Worm (Caenorhabditis elegans) whole organism, young adult: Measurements from ENCODE around the gene dct-7.

Experiments
- C17E4.6 ChIP-seq: fragments of 200-800 bp; sonication (Bioruptor generic); IDR thresholded peaks from 2 replicates; pipeline ENCODE4 v1.3.6; 2022; ENCODE audit warnings: missing genetic modification reagents, missing genetic modification characterization, missing compliant biosample characterization
- F33H1.4 ChIP-seq: fragments of 200-800 bp; sonication (Bioruptor generic); IDR thresholded peaks from 2 replicates; pipeline ENCODE4 v1.3.6; 2022; ENCODE audit warnings: missing genetic modification reagents, missing genetic modification characterization, missing compliant biosample characterization
- F37B4.10 ChIP-seq: fragments of 200-800 bp; sonication (Bioruptor generic); IDR thresholded peaks from 2 replicates; pipeline ENCODE4 v1.3.6; 2022; ENCODE audit warnings: missing genetic modification characterization, missing compliant biosample characterization
- F39B2.1 ChIP-seq: fragments of 200-800 bp; sonication (Bioruptor generic); IDR thresholded peaks from 2 replicates; pipeline ENCODE4 v1.3.6; 2022; ENCODE audit warnings: missing genetic modification reagents, missing genetic modification characterization, missing compliant biosample characterization
- F49E8.2 ChIP-seq: sonication (generic microtip); optimal IDR thresholded peaks from 3 replicates; lab custom pipeline; 2017; ENCODE audit warnings: missing genetic modification characterization, mild to moderate bottlenecking, missing compliant biosample characterization, antibody characterized with exemption, moderate library complexity; ENCODE audit not compliant: insufficient read depth
- F55B11.4 ChIP-seq: sonication (generic microtip); optimal IDR thresholded peaks from 2 replicates; lab custom pipeline; 2016; ENCODE audit warnings: missing compliant biosample characterization, missing genetic modification characterization, borderline replicate concordance; ENCODE audit not compliant: insufficient read depth
- F57C9.4 ChIP-seq: sonication (generic microtip); optimal IDR thresholded peaks from 2 replicates; lab custom pipeline; 2017; ENCODE audit warnings: mild to moderate bottlenecking, missing genetic modification characterization, missing compliant biosample characterization
- K11D2.4 ChIP-seq: fragments of 200-800 bp; sonication (Bioruptor generic); IDR thresholded peaks from 2 replicates; pipeline ENCODE4 v1.3.6; 2022; ENCODE audit warnings: missing genetic modification reagents, missing genetic modification characterization, missing compliant biosample characterization
- T26A5.8 ChIP-seq: sonication (generic microtip); optimal IDR thresholded peaks from 2 replicates; lab custom pipeline; 2016; ENCODE audit warnings: missing genetic modification characterization, missing compliant biosample characterization
- attf-6 ChIP-seq: fragments of 200-800 bp; sonication (Bioruptor generic); IDR thresholded peaks from 2 replicates; pipeline ENCODE4 v1.3.6; 2022; ENCODE audit warnings: missing genetic modification reagents, missing genetic modification characterization, missing compliant biosample characterization
- cebp-1 ChIP-seq, 2 experiments: fragments of 200-800 bp in 1 of 2; sonication (Bioruptor generic) in 1 of 2; sonication (generic microtip) in 1 of 2; IDR thresholded peaks in 1 of 2; optimal IDR thresholded peaks in 1 of 2; 2 replicates each; pipeline versions ENCODE4 v1.3.6 to Lab custom; 2017 to 2022; ENCODE audit warnings: missing compliant biosample characterization in 2 of 2, missing genetic modification characterization in 2 of 2, mild to moderate bottlenecking in 1 of 2, missing genetic modification reagents in 1 of 2, moderate library complexity in 1 of 2
- ceh-58 ChIP-seq: fragments of 200-800 bp; sonication (Bioruptor generic); IDR thresholded peaks from 2 replicates; pipeline ENCODE4 v1.3.6; 2022; ENCODE audit warnings: missing genetic modification characterization, missing compliant biosample characterization
- dox-1 ChIP-seq: fragments of 200-800 bp; sonication (Bioruptor generic); IDR thresholded peaks from 2 replicates; pipeline ENCODE4 v1.3.6; 2022; ENCODE audit warnings: missing genetic modification reagents, missing genetic modification characterization, missing compliant biosample characterization
- dpl-1 ChIP-seq: fragments of 150-350 bp; optimal IDR thresholded peaks from 2 replicates; lab custom pipeline; 2014; ENCODE audit warnings: missing biosample characterization, missing genetic modification reagents, missing genetic modification characterization
- efl-1 ChIP-seq: fragments of 150-350 bp; optimal IDR thresholded peaks from 2 replicates; lab custom pipeline; 2014; ENCODE audit warnings: missing biosample characterization, missing genetic modification reagents, missing genetic modification characterization
- egrh-3 ChIP-seq: fragments of 200-800 bp; sonication (Bioruptor generic); IDR thresholded peaks from 2 replicates; pipeline ENCODE4 v1.3.6; 2022; ENCODE audit warnings: missing genetic modification reagents, missing genetic modification characterization, missing compliant biosample characterization
- hlh-12 ChIP-seq: sonication (generic microtip); optimal IDR thresholded peaks from 2 replicates; lab custom pipeline; 2016; ENCODE audit warnings: missing genetic modification characterization, missing compliant biosample characterization
- hrde-1 ChIP-seq: sonication (generic microtip); optimal IDR thresholded peaks from 2 replicates; lab custom pipeline; 2016; ENCODE audit warnings: missing genetic modification characterization, mild to moderate bottlenecking, missing compliant biosample characterization, moderate library complexity, missing genotype, missing genetic modification reagents, borderline replicate concordance
- hsf-1 ChIP-seq: fragments of 200-800 bp; sonication (Bioruptor generic); IDR thresholded peaks from 2 replicates; pipeline ENCODE4 v1.3.6; 2022; ENCODE audit warnings: missing genetic modification reagents, missing genetic modification characterization, missing compliant biosample characterization
- lin-26 ChIP-seq: fragments of 200-800 bp; sonication (Bioruptor generic); IDR thresholded peaks from 2 replicates; pipeline ENCODE4 v1.3.6; 2022; ENCODE audit warnings: missing genetic modification reagents, missing genetic modification characterization, missing compliant biosample characterization
- lin-54 ChIP-seq: fragments of 200-800 bp; sonication (Bioruptor generic); optimal IDR thresholded peaks from 2 replicates; lab custom pipeline; 2018; ENCODE audit warnings: mild to moderate bottlenecking, missing genetic modification characterization, missing compliant biosample characterization
- lsl-1 ChIP-seq: fragments of 200-800 bp; sonication (Bioruptor generic); optimal IDR thresholded peaks from 2 replicates; lab custom pipeline; 2018; ENCODE audit warnings: mild to moderate bottlenecking, missing genetic modification characterization, moderate library complexity, missing compliant biosample characterization
- madf-6 ChIP-seq: fragments of 200-800 bp; sonication (Bioruptor generic); IDR thresholded peaks from 2 replicates; pipeline ENCODE4 v1.3.6; 2022; ENCODE audit warnings: missing genetic modification reagents, missing genetic modification characterization, missing compliant biosample characterization
- madf-8 ChIP-seq: fragments of 200-800 bp; sonication (Bioruptor generic); conservative IDR thresholded peaks from 2 replicates; pipeline ENCODE4 v1.3.6; 2022; ENCODE audit warnings: missing genetic modification reagents, missing genetic modification characterization, missing compliant biosample characterization
- nfya-2 ChIP-seq: fragments of 200-800 bp; sonication (Bioruptor generic); IDR thresholded peaks from 2 replicates; pipeline ENCODE4 v1.3.6; 2022; ENCODE audit warnings: missing genetic modification reagents, missing genetic modification characterization, missing compliant biosample characterization
- nfyb-1 ChIP-seq: fragments of 200-800 bp; sonication (Bioruptor generic); IDR thresholded peaks from 2 replicates; pipeline ENCODE4 v1.3.6; 2022; ENCODE audit warnings: missing genetic modification reagents, missing genetic modification characterization, missing compliant biosample characterization
- pbrm-1 ChIP-seq: fragments of 200-800 bp; sonication (Bioruptor generic); IDR thresholded peaks from 2 replicates; pipeline ENCODE4 v1.3.6; 2022; ENCODE audit warnings: missing genetic modification reagents, missing genetic modification characterization, missing compliant biosample characterization
- snpc-1.1 ChIP-seq: sonication (generic microtip); optimal IDR thresholded peaks from 2 replicates; lab custom pipeline; 2017; ENCODE audit warnings: missing genetic modification characterization, mild to moderate bottlenecking, missing compliant biosample characterization, antibody characterized with exemption, moderate library complexity, missing genotype, missing genetic modification reagents; ENCODE audit not compliant: insufficient read depth
- tlf-1 ChIP-seq: fragments of 200-800 bp; sonication (Bioruptor generic); optimal IDR thresholded peaks from 2 replicates; lab custom pipeline; 2018; ENCODE audit warnings: mild to moderate bottlenecking, missing genetic modification characterization, missing compliant biosample characterization
- zfh-2 ChIP-seq: fragments of 200-800 bp; sonication (Bioruptor generic); conservative IDR thresholded peaks from 2 replicates; pipeline ENCODE4 v1.3.6; 2022; ENCODE audit warnings: missing genetic modification reagents, missing genetic modification characterization, missing compliant biosample characterization

Gene dct-7

ce11 chrIV:4313144-4313543 lies 22.8 kb upstream of the dct-7 start:
- TF ChIP-seq egrh-3 (GFP tag; lab: Robert Waterston, UW) (peak; percentile 84), attf-6 (GFP tag; lab: Robert Waterston, UW) (0 out of 2 replicates have a peak, but pooled peaks have one; percentile 11), zfh-2 (GFP tag; lab: Robert Waterston, UW) (0 out of 2 replicates have a peak, but pooled peaks have one; percentile 22)

ce11 chrIV:4312394-4312793 lies 22.0 kb upstream of the dct-7 start:
- TF ChIP-seq egrh-3 (GFP tag; lab: Robert Waterston, UW), result peak; percentile 77

- TF ChIP-seq madf-6 (GFP tag; lab: Robert Waterston, UW), result peak; percentile 57
- TF ChIP-seq F33H1.4, result 0 out of 2 replicates have a peak, but pooled peaks have one; percentile 24
- TF ChIP-seq lsl-1 (GFP tag; lab: Kevin White, UChicago), result peak; percentile 85
- no peak for TF ChIP-seq F37B4.10 (GFP tag; lab: Robert Waterston, UW)
- TF ChIP-seq efl-1, result peak; percentile 73
- no peak for TF ChIP-seq ceh-58 (GFP tag; lab: Robert Waterston, UW)
- TF ChIP-seq cebp-1 (GFP tag; IDR thresholded peaks at IDR 0.05; lab: Robert Waterston, UW), result no peak
- TF ChIP-seq cebp-1 (tag; optimal IDR thresholded peaks at IDR 0.05; lab: Kevin White, UChicago), result peak; percentile 6
- TF ChIP-seq madf-8 (GFP tag; lab: Robert Waterston, UW), result peak; percentile 39; the same call in 1 of the 2 replicates
- peak; percentile 4 for TF ChIP-seq snpc-1.1 (tag; lab: Kevin White, UChicago)
- peak; percentile 8 for TF ChIP-seq dpl-1
- TF ChIP-seq pbrm-1, result 0 out of 2 replicates have a peak, but pooled peaks have one; percentile 13
- peak; percentile 92 for TF ChIP-seq hsf-1 (GFP tag; lab: Robert Waterston, UW)
- peak; percentile 15 for TF ChIP-seq lin-54 (GFP tag; lab: Kevin White, UChicago)
- TF ChIP-seq F39B2.1 (GFP tag; lab: Robert Waterston, UW), result no peak
- TF ChIP-seq C17E4.6 (GFP tag; lab: Robert Waterston, UW), result no peak
- peak; percentile 60 for TF ChIP-seq F49E8.2 (tag; lab: Kevin White, UChicago)
Observed at ce11 chrIV:4307227-4307946, 17.0 kb upstream of the dct-7 start, which contains the start of gene set-9. Gene set-9, plus strand, starts transcription at chrIV:4307896.

DNA sequence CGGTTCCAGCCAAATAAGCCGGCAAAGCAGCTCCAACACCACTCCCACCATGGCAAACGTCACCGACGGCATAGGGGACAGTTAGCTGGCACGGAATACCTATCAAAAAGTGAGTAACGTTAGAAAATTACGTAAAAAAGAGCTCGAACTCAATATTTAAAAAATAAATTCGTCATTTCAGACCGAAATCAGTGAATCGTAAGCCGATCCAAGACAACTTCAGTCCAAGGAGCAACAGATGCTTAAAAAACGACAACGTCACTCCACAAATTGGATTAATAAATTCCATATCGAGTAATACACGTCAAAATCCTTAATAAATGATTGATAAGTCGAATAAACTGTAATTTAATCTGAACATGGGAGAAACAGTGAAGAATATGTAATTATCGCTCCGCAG lies 15.9 kb upstream of the dct-7 start:
- TF ChIP-seq efl-1 (no peak), hrde-1 (tag; lab: Kevin White, UChicago) (no peak), lin-26 (no peak), madf-8 (GFP tag; lab: Robert Waterston, UW) (no peak), tlf-1 (GFP tag; lab: Kevin White, UChicago) (no peak), snpc-1.1 (tag; lab: Kevin White, UChicago) (no peak), F33H1.4 (no peak), nfya-2 (GFP tag; lab: Robert Waterston, UW) (no peak), F55B11.4 (no peak), F57C9.4 (tag; lab: Kevin White, UChicago) (no peak), T26A5.8 (no peak)

DNA sequence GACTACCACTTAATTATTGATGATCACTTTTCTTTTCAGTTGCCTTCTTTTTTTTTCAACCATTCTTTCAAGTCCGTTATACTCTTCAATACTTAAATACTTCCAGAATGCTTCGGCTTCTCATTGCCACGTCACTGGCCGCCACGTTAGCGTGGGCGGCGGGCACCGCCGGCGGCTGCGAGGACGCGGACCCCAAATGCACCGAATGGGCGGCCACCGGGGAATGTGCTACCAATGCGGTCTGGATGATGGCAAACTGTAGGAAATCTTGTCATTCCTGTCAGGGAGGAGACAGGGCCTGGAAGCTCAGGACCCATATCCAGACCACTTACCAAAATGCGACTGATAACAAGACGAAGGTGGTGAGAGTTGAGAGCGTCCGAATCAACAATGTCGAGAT lies 10.8 kb upstream of the dct-7 start, which contains the start of gene lgc-22:
Gene lgc-22 (plus strand): TSS at position 105 of the 400 bp plus-strand sequence.
- TF ChIP-seq nfyb-1 (0 out of 2 replicates have a peak, but pooled peaks have one; percentile 30), hlh-12 (tag; lab: Kevin White, UChicago) (no peak), egrh-3 (GFP tag; lab: Robert Waterston, UW) (peak; percentile 47; the same call in 1 of the 2 replicates), dox-1 (GFP tag; lab: Robert Waterston, UW) (peak; percentile 28; the same call in 1 of the 2 replicates), K11D2.4 (GFP tag; lab: Robert Waterston, UW) (no peak), zfh-2 (GFP tag; lab: Robert Waterston, UW) (peak; percentile 87)
